Worm (Caenorhabditis elegans): ENCODE results near the gene ttr-32.

ttr-32 gene

ce11 chrIII:7570083-7570695, 4.0 kb downstream of the ttr-32 start, which contains the start of gene R13A5.7 (continued):
- TF ChIP-seq F49E8.2 (tag; optimal IDR thresholded peaks at IDR 0.05; ENCODE audit: insufficient read depth): no peak
- no peak for TF ChIP-seq dpl-1 (GFP tag; optimal IDR thresholded peaks at IDR 0.05)
- peak; percentile 25 for TF ChIP-seq somi-1 (GFP tag; optimal IDR thresholded peaks at IDR 0.05)
- peak in 1 of 2 experiments; percentile 26 for TF ChIP-seq let-607 (tag; optimal IDR thresholded peaks at IDR 0.05)
- 0 out of 2 replicates have a peak, but pooled peaks have one; percentile 37 for TF ChIP-seq let-526 (GFP tag; IDR thresholded peaks at IDR 0.05)
- TF ChIP-seq athp-1 (tag; optimal IDR thresholded peaks at IDR 0.05): peak; percentile 12
- no peak for TF ChIP-seq T26A5.8 (tag; optimal IDR thresholded peaks at IDR 0.05)

- no peak for TF ChIP-seq cebp-2 (GFP tag; IDR thresholded peaks at IDR 0.05)
- TF ChIP-seq ztf-18 (tag; optimal IDR thresholded peaks at IDR 0.05): peak; percentile 15
- no peak for TF ChIP-seq lin-40 (tag; optimal IDR thresholded peaks at IDR 0.05)
- no peak for TF ChIP-seq nhr-179 (tag; optimal IDR thresholded peaks at IDR 0.05)
- TF ChIP-seq ekl-4 (GFP tag; IDR thresholded peaks at IDR 0.05): peak; percentile 53; the same call in 1 of the 2 replicates
- peak; percentile 38 for TF ChIP-seq rcor-1 (GFP tag; IDR thresholded peaks at IDR 0.05)
- TF ChIP-seq D2030.7 (GFP tag; IDR thresholded peaks at IDR 0.05): peak; percentile 27; the same call in 1 of the 2 replicates
- no peak for TF ChIP-seq nhr-120 (GFP tag; IDR thresholded peaks at IDR 0.05)
- TF ChIP-seq Y56A3A.18 (GFP tag; IDR thresholded peaks at IDR 0.05): peak; percentile 78
- peak; percentile 20; the same call in 1 of the 2 replicates for TF ChIP-seq ceh-100 (GFP tag; IDR thresholded peaks at IDR 0.05)
- TF ChIP-seq snpc-3.4 (tag; optimal IDR thresholded peaks at IDR 0.05): peak; percentile 13
- peak; percentile 2 for TF ChIP-seq snpc-4 (GFP tag; optimal IDR thresholded peaks at IDR 0.05)
- TF ChIP-seq snpc-4 (tag; optimal IDR thresholded peaks at IDR 0.05): peak in 1 of 4 experiments; percentile 48
- TF ChIP-seq F49E8.2 (tag; optimal IDR thresholded peaks at IDR 0.05; ENCODE audit: insufficient read depth): peak; percentile 50
- peak; percentile 19 for TF ChIP-seq die-1 (tag; optimal IDR thresholded peaks at IDR 0.05)
- TF ChIP-seq C17E4.6 (GFP tag; IDR thresholded peaks at IDR 0.05): 0 out of 2 replicates have a peak, but pooled peaks have one; percentile 33
- TF ChIP-seq F10E7.11 (tag; optimal IDR thresholded peaks at IDR 0.05): no peak
- TF ChIP-seq lin-54 (GFP tag; optimal IDR thresholded peaks at IDR 0.05): peak; percentile 49
- peak; percentile 30 for TF ChIP-seq tlf-1 (GFP tag; optimal IDR thresholded peaks at IDR 0.05)
- TF ChIP-seq him-1 (tag; optimal IDR thresholded peaks at IDR 0.05): peak; percentile 51
- TF ChIP-seq nfya-1 (tag; optimal IDR thresholded peaks at IDR 0.05; ENCODE audit: borderline replicate concordance, insufficient read depth): no peak
- TF ChIP-seq lsl-1 (GFP tag; optimal IDR thresholded peaks at IDR 0.05): peak; percentile 54
- 0 out of 2 replicates have a peak, but pooled peaks have one; percentile 31 for TF ChIP-seq madf-3 (GFP tag; IDR thresholded peaks at IDR 0.05)
- TF ChIP-seq F57C9.4 (tag; optimal IDR thresholded peaks at IDR 0.05): no peak
- TF ChIP-seq madf-6 (GFP tag; IDR thresholded peaks at IDR 0.05): peak; percentile 56
- TF ChIP-seq cebp-1 (GFP tag; IDR thresholded peaks at IDR 0.05): no peak
- TF ChIP-seq cebp-1 (tag; optimal IDR thresholded peaks at IDR 0.05): no peak
- TF ChIP-seq hrde-1 (tag; optimal IDR thresholded peaks at IDR 0.05; ENCODE audit: borderline replicate concordance): peak; percentile 76
- TF ChIP-seq B0336.3 (GFP tag; IDR thresholded peaks at IDR 0.05): peak; percentile 76
- no peak for TF ChIP-seq bed-2 (GFP tag; IDR thresholded peaks at IDR 0.05)
Observed at ce11 chrIII:7571726-7572125, 5.5 kb downstream of the ttr-32 start.
